Fruit fly (Drosophila melanogaster) whole organism, pupa: ENCODE results near the gene Ndc1.
A peak's percentile ranks its signal among the peaks of the same experiment; 100 is the strongest.

ENCODE experiments used
- CG10348 ChIP-seq: fragments of 200-800 bp; sonication (Bioruptor generic); IDR thresholded peaks from 2 replicates; pipeline ENCODE4 v1.3.6; 2022; ENCODE audit warnings: missing biosample characterization, missing genetic modification characterization
- CG12605 ChIP-seq: fragments of 200-800 bp; sonication (Bioruptor generic); IDR thresholded peaks from 2 replicates; pipeline ENCODE4 v1.3.6; 2022; ENCODE audit warnings: missing biosample characterization, missing genetic modification characterization
- CG13204 ChIP-seq: fragments of 200-800 bp; sonication (Bioruptor generic); optimal IDR thresholded peaks from 2 replicates; lab custom pipeline; 2018; ENCODE audit warnings: missing biosample characterization, mild to moderate bottlenecking, missing genetic modification characterization, moderate library complexity
- CG15710 ChIP-seq: fragments of 200-800 bp; sonication (Bioruptor generic); optimal IDR thresholded peaks from 2 replicates; lab custom pipeline; 2018; ENCODE audit warnings: missing biosample characterization, mild to moderate bottlenecking, missing genetic modification characterization, moderate library complexity
- CG17806 ChIP-seq: fragments of 200-800 bp; sonication (Bioruptor generic); optimal IDR thresholded peaks from 2 replicates; lab custom pipeline; 2018; ENCODE audit warnings: missing biosample characterization, mild to moderate bottlenecking, missing genetic modification characterization, moderate library complexity
- CG32121 ChIP-seq: fragments of 200-800 bp; sonication (Bioruptor generic); IDR thresholded peaks from 2 replicates; pipeline ENCODE4 v1.3.6; 2022; ENCODE audit warnings: missing biosample characterization, missing genetic modification characterization
- CG34367 ChIP-seq: fragments of 200-800 bp; sonication (Bioruptor generic); optimal IDR thresholded peaks from 2 replicates; lab custom pipeline; 2018; ENCODE audit warnings: missing biosample characterization, mild to moderate bottlenecking, missing genetic modification characterization
- CG4496 ChIP-seq: fragments of 200-800 bp; sonication (Bioruptor generic); IDR thresholded peaks from 3 replicates; pipeline ENCODE4 v1.3.6; 2022; ENCODE audit warnings: missing biosample characterization, missing genetic modification characterization
- CG8159 ChIP-seq: fragments of 200-800 bp; sonication (Bioruptor generic); optimal IDR thresholded peaks from 3 replicates; lab custom pipeline; 2018; ENCODE audit warnings: missing biosample characterization, mild to moderate bottlenecking, missing genetic modification characterization, moderate library complexity
- CG8301 ChIP-seq: fragments of 200-800 bp; sonication (Bioruptor generic); optimal IDR thresholded peaks from 2 replicates; lab custom pipeline; 2018; ENCODE audit warnings: missing biosample characterization, mild to moderate bottlenecking, missing genetic modification characterization
- D1 ChIP-seq: fragments of 200-800 bp; sonication (Bioruptor generic); optimal IDR thresholded peaks from 2 replicates; lab custom pipeline; 2018; ENCODE audit warnings: missing biosample characterization, mild to moderate bottlenecking, missing genetic modification characterization, moderate library complexity
- EcR ChIP-seq: fragments of 200-800 bp; sonication (Bioruptor generic); optimal IDR thresholded peaks from 3 replicates; lab custom pipeline; 2019; ENCODE audit warnings: missing biosample characterization, missing genetic modification characterization, mild to moderate bottlenecking, moderate library complexity, missing genetic modification reagents
- Ets98B ChIP-seq: fragments of 200-800 bp; sonication (Bioruptor generic); IDR thresholded peaks from 2 replicates; pipeline ENCODE4 v1.3.6; 2022; ENCODE audit warnings: missing biosample characterization, missing genetic modification characterization
- Pif1A ChIP-seq: fragments of 200-800 bp; sonication (Bioruptor generic); optimal IDR thresholded peaks from 3 replicates; lab custom pipeline; 2016; ENCODE audit warnings: missing biosample characterization, missing genetic modification characterization
- Pif1B ChIP-seq: fragments of 200-800 bp; sonication (Bioruptor generic); optimal IDR thresholded peaks from 3 replicates; lab custom pipeline; 2016; ENCODE audit warnings: missing biosample characterization, missing genetic modification characterization
- Snoo ChIP-seq: fragments of 200-800 bp; sonication (Bioruptor generic); optimal IDR thresholded peaks from 3 replicates; lab custom pipeline; 2017; ENCODE audit warnings: missing biosample characterization, mild to moderate bottlenecking, missing genetic modification characterization, inconsistent platforms
- fd96Ca ChIP-seq: fragments of 200-800 bp; sonication (Bioruptor generic); IDR thresholded peaks from 3 replicates; pipeline ENCODE4 v1.3.6; 2022; ENCODE audit warnings: missing biosample characterization, missing genetic modification characterization
- gl ChIP-seq: fragments of 200-800 bp; sonication (Bioruptor generic); optimal IDR thresholded peaks from 2 replicates; lab custom pipeline; 2018; ENCODE audit warnings: missing biosample characterization, mild to moderate bottlenecking, missing genetic modification characterization
- rn ChIP-seq: fragments of 200-800 bp; sonication (Bioruptor generic); IDR thresholded peaks from 2 replicates; pipeline ENCODE4 v1.3.6; 2022; ENCODE audit warnings: missing biosample characterization, missing genetic modification characterization

Gene Ndc1

DNA sequence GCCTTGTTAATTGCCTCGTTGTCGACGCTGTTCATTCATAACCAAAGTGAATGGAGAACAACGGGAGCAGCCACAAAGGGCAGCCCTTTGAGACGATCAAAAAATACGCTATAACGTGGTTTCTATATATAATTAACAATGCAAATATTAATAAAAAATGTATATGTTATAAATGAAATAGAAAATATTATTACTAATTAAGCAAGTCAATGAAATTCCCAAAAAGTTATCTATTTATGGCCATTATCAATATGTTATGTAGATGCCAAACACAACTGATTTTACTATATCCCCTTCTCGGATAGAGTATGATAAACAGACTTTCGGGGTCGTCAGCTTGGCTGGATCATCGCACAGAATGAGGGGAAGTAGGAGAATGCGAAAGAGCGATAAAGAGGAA lies 45.2 kb downstream of the Ndc1 start:
- TF ChIP-seq CG4496 (GFP tag; lab: Robert Waterston, UW) (no peak), CG34367 (no peak), EcR (GFP tag; lab: Kevin White, UChicago) (peak; percentile 69), Snoo (tag; lab: Kevin White, UChicago) (no peak)

DNA sequence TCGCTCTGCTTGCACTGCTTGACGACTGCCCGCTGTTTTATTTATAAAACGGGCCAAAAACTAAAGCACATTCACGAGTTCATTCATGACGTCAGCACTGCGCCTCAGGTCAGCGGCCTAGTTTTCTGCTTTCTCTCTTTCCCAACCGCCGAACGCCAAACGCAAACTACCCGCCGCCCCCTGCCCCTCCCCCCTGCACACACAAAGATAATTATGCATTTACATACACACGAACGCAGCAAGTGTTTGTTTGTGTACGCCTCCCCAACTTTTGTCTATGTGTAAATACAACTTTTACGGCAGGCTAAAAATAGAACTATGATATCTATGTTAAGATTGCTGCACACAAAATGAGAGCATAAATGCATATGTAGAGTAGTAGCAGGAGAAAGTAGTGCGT lies 47.0 kb downstream of the Ndc1 start:
- no peak for TF ChIP-seq CG8159 (tag; lab: Kevin White, UChicago)
- TF ChIP-seq CG10348 (GFP tag; lab: Robert Waterston, UW), result no peak
- no peak for TF ChIP-seq Pif1A (GFP tag; lab: Kevin White, UChicago)
- TF ChIP-seq CG34367, result no peak
- no peak for TF ChIP-seq Pif1B (GFP tag; lab: Kevin White, UChicago)
- TF ChIP-seq gl, result no peak
- 0 out of 2 replicates have a peak, but pooled peaks have one; percentile 22 for TF ChIP-seq CG32121 (GFP tag; lab: Robert Waterston, UW)
- TF ChIP-seq fd96Ca (GFP tag; lab: Robert Waterston, UW), result no peak
- TF ChIP-seq rn (GFP tag; lab: Robert Waterston, UW), result no peak
- no peak for TF ChIP-seq Ets98B (GFP tag; lab: Robert Waterston, UW)
- peak; percentile 10; the same call in 1 of the 3 replicates for TF ChIP-seq CG4496 (GFP tag; lab: Robert Waterston, UW)

DNA sequence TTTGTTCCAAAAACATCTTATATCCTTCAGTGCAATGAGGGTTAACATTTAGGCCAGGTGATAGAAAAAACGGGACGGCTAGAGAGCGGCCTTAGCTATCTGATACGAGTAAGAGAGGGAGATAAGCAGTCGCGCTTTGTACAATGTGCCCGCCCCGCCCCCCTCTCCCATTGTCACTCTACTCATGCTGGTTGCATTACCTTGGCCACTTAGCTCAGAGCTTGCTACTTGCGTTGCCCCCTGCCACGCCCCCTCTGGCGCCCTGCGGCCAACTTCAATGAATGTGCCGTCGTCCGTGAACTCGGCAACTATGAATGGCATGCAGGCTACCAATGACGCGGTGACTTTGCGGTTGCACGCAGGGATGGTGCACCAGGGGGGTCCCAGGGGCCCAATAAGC lies 47.6 kb downstream of the Ndc1 start:
- TF ChIP-seq CG8159 (tag; lab: Kevin White, UChicago) (no peak), Pif1B (GFP tag; lab: Kevin White, UChicago) (no peak), rn (GFP tag; lab: Robert Waterston, UW) (no peak), CG13204 (no peak), D1 (tag; lab: Kevin White, UChicago) (no peak), CG8301 (tag; lab: Kevin White, UChicago) (no peak), CG34367 (no peak), fd96Ca (GFP tag; lab: Robert Waterston, UW) (no peak), Snoo (tag; lab: Kevin White, UChicago) (no peak), CG4496 (GFP tag; lab: Robert Waterston, UW) (no peak), CG12605 (GFP tag; lab: Robert Waterston, UW) (no peak), Ets98B (GFP tag; lab: Robert Waterston, UW) (no peak), CG17806 (tag; lab: Kevin White, UChicago) (no peak), CG15710 (tag; lab: Kevin White, UChicago) (no peak)
